Fruit fly (Drosophila melanogaster) whole organism, embryonic: ENCODE data around the gene CG6569.
A peak's percentile ranks its signal among the peaks of the same experiment; 100 is the strongest.

Experiments used
- ATbp ChIP-seq: fragments of 200-800 bp; sonication (Bioruptor generic); optimal IDR thresholded peaks from 2 replicates; lab custom pipeline; 2017; ENCODE audit warnings: missing biosample characterization, mild to moderate bottlenecking, missing genetic modification characterization, missing genetic modification reagents
- Abd-B ChIP-seq: fragments of 200-800 bp; sonication (Bioruptor generic); optimal IDR thresholded peaks from 2 replicates; lab custom pipeline; 2018; ENCODE audit warnings: missing biosample characterization, mild to moderate bottlenecking, missing genetic modification characterization, moderate library complexity
- CG10274 ChIP-seq: fragments of 200-800 bp; sonication (Bioruptor generic); optimal IDR thresholded peaks from 3 replicates; lab custom pipeline; 2017; ENCODE audit warnings: missing biosample characterization, mild to moderate bottlenecking, missing genetic modification characterization
- CG11093 ChIP-seq: fragments of 200-800 bp; sonication (Bioruptor generic); IDR thresholded peaks from 3 replicates; pipeline ENCODE4 v1.3.6; 2022; ENCODE audit warnings: missing biosample characterization, missing genetic modification characterization
- CG11398 ChIP-seq: fragments of 200-800 bp; sonication (Bioruptor generic); optimal IDR thresholded peaks from 2 replicates; lab custom pipeline; 2016; ENCODE audit warnings: missing biosample characterization, missing genetic modification characterization
- CG13287 ChIP-seq: fragments of 200-800 bp; sonication (Bioruptor generic); IDR thresholded peaks from 2 replicates; pipeline ENCODE4 v1.3.6; 2022; ENCODE audit warnings: missing biosample characterization, missing genetic modification characterization; ENCODE audit not compliant: partially characterized antibody
- CG18011 ChIP-seq: fragments of 200-800 bp; sonication (Bioruptor generic); optimal IDR thresholded peaks from 2 replicates; lab custom pipeline; 2017; ENCODE audit warnings: missing biosample characterization, missing genetic modification characterization, mild to moderate bottlenecking, moderate library complexity, missing genotype
- CG18619 ChIP-seq: fragments of 200-800 bp; sonication (Bioruptor generic); optimal IDR thresholded peaks from 3 replicates; lab custom pipeline; 2017; ENCODE audit warnings: missing biosample characterization, mild to moderate bottlenecking, missing genetic modification characterization
- CG3065 ChIP-seq: fragments of 200-800 bp; sonication (Bioruptor generic); optimal IDR thresholded peaks from 2 replicates; lab custom pipeline; 2016; ENCODE audit warnings: missing biosample characterization, missing genetic modification characterization
- CG31365 ChIP-seq: fragments of 200-800 bp; sonication (Bioruptor generic); optimal IDR thresholded peaks from 2 replicates; lab custom pipeline; 2018; ENCODE audit warnings: missing biosample characterization, mild to moderate bottlenecking, missing genetic modification characterization
- CG42726 ChIP-seq: fragments of 200-800 bp; sonication (Bioruptor generic); IDR thresholded peaks from 2 replicates; pipeline ENCODE4 v1.3.6; 2022; ENCODE audit warnings: missing biosample characterization, missing genetic modification characterization; ENCODE audit not compliant: partially characterized antibody
- CG4730 ChIP-seq: fragments of 200-800 bp; sonication (Bioruptor generic); IDR thresholded peaks from 2 replicates; pipeline ENCODE4 v1.3.6; 2022; ENCODE audit warnings: missing biosample characterization, missing genetic modification characterization
- CG6683 ChIP-seq: fragments of 200-800 bp; sonication (Bioruptor generic); optimal IDR thresholded peaks from 2 replicates; lab custom pipeline; 2017; ENCODE audit warnings: missing biosample characterization, mild to moderate bottlenecking, missing genetic modification characterization, missing genetic modification reagents
- CG7928 ChIP-seq: fragments of 200-800 bp; sonication (Bioruptor generic); optimal IDR thresholded peaks from 2 replicates; lab custom pipeline; 2017; ENCODE audit warnings: missing biosample characterization, mild to moderate bottlenecking, missing genetic modification characterization
- CG8765 ChIP-seq: fragments of 200-800 bp; sonication (Bioruptor generic); IDR thresholded peaks from 2 replicates; pipeline ENCODE4 v1.3.6; 2022; ENCODE audit warnings: missing biosample characterization, missing genetic modification characterization
- CG9437 ChIP-seq: fragments of 200-800 bp; sonication (Bioruptor generic); optimal IDR thresholded peaks from 2 replicates; lab custom pipeline; 2018; ENCODE audit warnings: missing biosample characterization, mild to moderate bottlenecking, missing genetic modification characterization
- CG9876 ChIP-seq: fragments of 200-800 bp; sonication (Bioruptor generic); optimal IDR thresholded peaks from 2 replicates; lab custom pipeline; 2016; ENCODE audit warnings: missing biosample characterization, missing genetic modification characterization
- CkIIα-i1 ChIP-seq: fragments of 200-800 bp; sonication (Bioruptor generic); IDR thresholded peaks from 2 replicates; pipeline ENCODE4 v1.3.6; 2022; ENCODE audit warnings: missing biosample characterization, missing genetic modification characterization
- CrebB ChIP-seq: fragments of 200-800 bp; sonication (Bioruptor generic); optimal IDR thresholded peaks from 3 replicates; lab custom pipeline; 2018; ENCODE audit warnings: missing biosample characterization, mild to moderate bottlenecking, missing genetic modification characterization
- Dref ChIP-seq: fragments of 200-800 bp; sonication (Bioruptor generic); IDR thresholded peaks from 2 replicates; pipeline ENCODE4 v1.3.6; 2022; ENCODE audit warnings: missing biosample characterization, missing genetic modification characterization
- Eip74EF ChIP-seq, 2 experiments: fragments of 200-800 bp in 1 of 2; fragments of >200 bp in 1 of 2; sonication (Bioruptor generic) in 1 of 2; optimal IDR thresholded peaks; 2 replicates each; lab custom pipeline; 2017 to 2019; ENCODE audit warnings: missing biosample characterization in 2 of 2, missing genetic modification characterization in 2 of 2, mild to moderate bottlenecking in 1 of 2, moderate library complexity in 1 of 2
- H2.0 ChIP-seq: fragments of 200-800 bp; sonication (Bioruptor generic); IDR thresholded peaks from 2 replicates; pipeline ENCODE4 v1.3.6; 2022; ENCODE audit warnings: missing biosample characterization, missing genetic modification characterization
- HLH3B ChIP-seq: fragments of 200-800 bp; sonication (Bioruptor generic); IDR thresholded peaks from 2 replicates; pipeline ENCODE4 v1.3.6; 2022; ENCODE audit warnings: missing biosample characterization, missing genetic modification characterization
- HLH4C ChIP-seq: fragments of 200-800 bp; sonication (Bioruptor generic); IDR thresholded peaks from 3 replicates; pipeline ENCODE4 v1.3.6; 2022; ENCODE audit warnings: missing biosample characterization, missing genetic modification characterization; ENCODE audit not compliant: partially characterized antibody
- Lpt ChIP-seq: fragments of >200 bp; optimal IDR thresholded peaks from 2 replicates; lab custom pipeline; 2018; ENCODE audit warnings: missing biosample characterization, missing genetic modification characterization
- Mrtf ChIP-seq: fragments of 200-800 bp; sonication (Bioruptor generic); IDR thresholded peaks from 3 replicates; pipeline ENCODE4 v1.3.6; 2022; ENCODE audit warnings: missing biosample characterization, missing genetic modification characterization
- NC2β ChIP-seq: fragments of 200-800 bp; sonication (Bioruptor generic); optimal IDR thresholded peaks from 2 replicates; lab custom pipeline; 2016; ENCODE audit warnings: missing biosample characterization, missing genetic modification characterization
- Opbp ChIP-seq: fragments of 200-800 bp; sonication (Bioruptor generic); IDR thresholded peaks from 3 replicates; pipeline ENCODE4 v1.3.6; 2022; ENCODE audit warnings: missing biosample characterization, missing genetic modification characterization; ENCODE audit not compliant: partially characterized antibody
- Sox100B ChIP-seq: fragments of 200-800 bp; sonication (Bioruptor generic); optimal IDR thresholded peaks from 3 replicates; lab custom pipeline; 2018; ENCODE audit warnings: missing biosample characterization, mild to moderate bottlenecking, missing genetic modification characterization
- Sry-δ ChIP-seq: fragments of 200-800 bp; sonication (Bioruptor generic); optimal IDR thresholded peaks from 2 replicates; lab custom pipeline; 2016; ENCODE audit warnings: missing biosample characterization, missing genetic modification characterization
- ac ChIP-seq: fragments of 200-800 bp; sonication (Bioruptor generic); optimal IDR thresholded peaks from 3 replicates; lab custom pipeline; 2017; ENCODE audit warnings: missing biosample characterization, mild to moderate bottlenecking, missing genetic modification characterization
- ase ChIP-seq: fragments of 200-800 bp; sonication (Bioruptor generic); IDR thresholded peaks from 3 replicates; pipeline ENCODE4 v1.3.6; 2022; ENCODE audit warnings: missing biosample characterization, missing genetic modification characterization
- bbx ChIP-seq: fragments of 200-800 bp; sonication (Bioruptor generic); IDR thresholded peaks from 2 replicates; pipeline ENCODE4 v1.3.6; 2022; ENCODE audit warnings: missing biosample characterization, missing genetic modification characterization; ENCODE audit not compliant: partially characterized antibody
- cas ChIP-seq: fragments of 200-800 bp; sonication (Bioruptor generic); IDR thresholded peaks from 2 replicates; pipeline ENCODE4 v1.3.6; 2022; ENCODE audit warnings: missing biosample characterization, missing genetic modification characterization
- chn ChIP-seq: fragments of 200-800 bp; sonication (Bioruptor generic); optimal IDR thresholded peaks from 2 replicates; lab custom pipeline; 2016; ENCODE audit warnings: missing biosample characterization, missing genetic modification characterization
- da ChIP-seq: fragments of 200-800 bp; sonication (Bioruptor generic); optimal IDR thresholded peaks from 2 replicates; lab custom pipeline; 2016; ENCODE audit warnings: missing biosample characterization, missing genetic modification characterization
- dmrt99B ChIP-seq: fragments of 200-800 bp; sonication (Bioruptor generic); optimal IDR thresholded peaks from 2 replicates; lab custom pipeline; 2018; ENCODE audit warnings: missing biosample characterization, mild to moderate bottlenecking, missing genetic modification characterization, moderate library complexity
- dysf ChIP-seq: fragments of 200-800 bp; sonication (Bioruptor generic); IDR thresholded peaks from 3 replicates; pipeline ENCODE4 v1.3.6; 2022; ENCODE audit warnings: missing biosample characterization, missing genetic modification characterization
- fd3F ChIP-seq: fragments of 200-800 bp; sonication (Bioruptor generic); optimal IDR thresholded peaks from 2 replicates; lab custom pipeline; 2018; ENCODE audit warnings: missing biosample characterization, mild to moderate bottlenecking, missing genetic modification characterization, moderate library complexity
- jumu ChIP-seq: fragments of 200-800 bp; sonication (Bioruptor generic); optimal IDR thresholded peaks from 3 replicates; lab custom pipeline; 2016; ENCODE audit warnings: missing biosample characterization, missing genetic modification characterization
- kni ChIP-seq: fragments of 200-800 bp; sonication (Bioruptor generic); optimal IDR thresholded peaks from 3 replicates; lab custom pipeline; 2017; ENCODE audit warnings: mild to moderate bottlenecking, missing biosample characterization, missing genetic modification reagents, missing genetic modification characterization
- lov ChIP-seq, 2 experiments: fragments of 200-800 bp in 1 of 2; fragments of >200 bp in 1 of 2; sonication (Bioruptor generic) in 1 of 2; IDR thresholded peaks in 1 of 2; optimal IDR thresholded peaks in 1 of 2; 2 replicates in 1 of 2; 3 replicates in 1 of 2; pipeline versions ENCODE4 v1.3.6 to Lab custom; 2017 to 2022; ENCODE audit warnings: missing biosample characterization in 1 of 2, missing genetic modification characterization in 1 of 2
- mam ChIP-seq: fragments of 200-800 bp; sonication (Bioruptor generic); optimal IDR thresholded peaks from 3 replicates; lab custom pipeline; 2016; ENCODE audit warnings: missing biosample characterization, missing genetic modification characterization
- row ChIP-seq: fragments of 200-800 bp; sonication (Bioruptor generic); IDR thresholded peaks from 3 replicates; pipeline ENCODE4 v1.3.6; 2022; ENCODE audit warnings: missing biosample characterization, missing genetic modification characterization
- seq ChIP-seq: fragments of 200-800 bp; sonication (Bioruptor generic); IDR thresholded peaks from 2 replicates; pipeline ENCODE4 v1.3.6; 2022; ENCODE audit warnings: missing biosample characterization, missing genetic modification characterization
- stwl ChIP-seq: fragments of 200-800 bp; sonication (Bioruptor generic); optimal IDR thresholded peaks from 3 replicates; lab custom pipeline; 2018; ENCODE audit warnings: missing biosample characterization, mild to moderate bottlenecking, missing genetic modification characterization, moderate library complexity
- sug ChIP-seq: fragments of 200-800 bp; optimal IDR thresholded peaks from 2 replicates; lab custom pipeline; 2019; ENCODE audit warnings: missing biosample characterization, mild to moderate bottlenecking, missing genetic modification characterization, moderate library complexity
- toy ChIP-seq: fragments of 200-800 bp; sonication (Bioruptor generic); IDR thresholded peaks from 2 replicates; pipeline ENCODE4 v1.3.6; 2022; ENCODE audit warnings: missing biosample characterization, missing genetic modification characterization
- ttk ChIP-seq: fragments of 200-800 bp; sonication (Bioruptor generic); IDR thresholded peaks from 2 replicates; pipeline ENCODE4 v2.1.2; 2022; ENCODE audit warnings: missing biosample characterization, missing genetic modification characterization

The CG6569 gene

dm6 chr3R:21886861-21887587, 19.3 kb upstream of the CG6569 start, which contains the start of the genes CG6678 and dnd (continued):
- TF ChIP-seq kni (peak; percentile 36), CG4730 (GFP tag; lab: Robert Waterston, UW) (no peak), CG18011 (GFP tag; lab: Kevin White, UChicago) (no peak), stwl (tag; lab: Kevin White, UChicago) (peak; percentile 36), row (GFP tag; lab: Robert Waterston, UW) (no peak), CG13287 (peak; percentile 36), ATbp (no peak), CG11398 (no peak), CG31365 (peak; percentile 14), Eip74EF (GFP tag; optimal IDR thresholded peaks at IDR 0.05; lab: Kevin White, UChicago) (no peak), HLH3B (GFP tag; lab: Robert Waterston, UW) (no peak), dysf (GFP tag; lab: Robert Waterston, UW) (no peak), Lpt (no peak), CG18619 (no peak), Sry-δ (peak; percentile 72), ttk (GFP tag; lab: Robert Waterston, UW) (no peak), CG9437 (GFP tag; lab: Kevin White, UChicago) (peak; percentile 10), jumu (GFP tag; lab: Kevin White, UChicago) (no peak), Dref (GFP tag; lab: Robert Waterston, UW) (peak; percentile 60), dmrt99B (tag; lab: Kevin White, UChicago) (no peak), CG7928 (GFP tag; lab: Kevin White, UChicago) (no peak), da (GFP tag; lab: Kevin White, UChicago) (no peak), lov (optimal IDR thresholded peaks at IDR 0.05; lab: Kevin White, UChicago) (no peak), lov (GFP tag; IDR thresholded peaks at IDR 0.05; lab: Robert Waterston, UW) (no peak), mam (GFP tag; lab: Kevin White, UChicago) (no peak), ase (GFP tag; lab: Robert Waterston, UW) (no peak), bbx (GFP tag; lab: Robert Waterston, UW) (0 out of 2 replicates have a peak, but pooled peaks have one; percentile 21), CG8765 (GFP tag; lab: Robert Waterston, UW) (no peak), Mrtf (no peak), CG6683 (GFP tag; lab: Kevin White, UChicago) (no peak), fd3F (GFP tag; lab: Kevin White, UChicago) (no peak), toy (GFP tag; lab: Robert Waterston, UW) (no peak), Opbp (GFP tag; lab: Robert Waterston, UW) (no peak)

dm6 chr3R:21885450-21885849, 17.7 kb upstream of the CG6569 start, which contains the start of gene CG17819:
Gene CG17819 (minus strand): TSS chr3R:21885550.
- TF ChIP-seq Sox100B (no peak), CG10274 (no peak), CG3065 (GFP tag; lab: Kevin White, UChicago) (no peak), Abd-B (GFP tag; lab: Kevin White, UChicago) (no peak), CG42726 (GFP tag; lab: Robert Waterston, UW) (no peak), sug (no peak), NC2β (GFP tag; lab: Kevin White, UChicago) (no peak), seq (no peak), CkIIα-i1 (no peak), H2.0 (no peak), cas (GFP tag; lab: Robert Waterston, UW) (no peak), HLH4C (GFP tag; lab: Robert Waterston, UW) (no peak), ac (no peak), CG9876 (GFP tag; lab: Kevin White, UChicago) (no peak), chn (GFP tag; lab: Kevin White, UChicago) (no peak), CG11093 (GFP tag; lab: Robert Waterston, UW) (no peak), CrebB (tag; lab: Kevin White, UChicago) (no peak)
